Worm (Caenorhabditis elegans): ENCODE results near the gene T27A10.2.

DNA sequence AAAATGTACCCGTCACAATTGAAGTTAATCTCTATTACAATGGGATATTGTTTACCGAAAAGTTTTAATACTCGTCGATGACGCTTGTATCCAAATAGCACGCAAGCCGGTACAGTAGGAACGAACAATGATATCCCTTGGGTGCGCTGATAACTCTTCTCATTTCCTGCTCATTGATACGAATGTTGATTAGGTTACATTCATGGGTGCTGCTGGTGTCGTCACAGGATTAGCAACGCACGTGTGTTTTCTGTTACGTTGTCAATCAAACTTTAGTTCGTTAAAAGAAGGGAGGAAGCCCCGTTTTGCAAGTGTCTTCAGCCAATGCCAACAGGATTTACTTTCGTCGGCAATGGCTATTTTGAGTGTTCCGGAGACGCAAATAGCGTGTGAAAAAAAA is 2.3 kb upstream of the T27A10.2 start:
- TF ChIP-seq nhr-77 (tag; optimal IDR thresholded peaks at IDR 0.05) (no peak), mdl-1 (tag; optimal IDR thresholded peaks at IDR 0.05) (no peak), mml-1 (tag; optimal IDR thresholded peaks at IDR 0.05) (no peak), ztf-4 (tag; optimal IDR thresholded peaks at IDR 0.05) (no peak), lin-39 (tag; optimal IDR thresholded peaks at IDR 0.05) (no peak), nhr-28 (tag; optimal IDR thresholded peaks at IDR 0.05) (no peak), nhr-76 (tag; optimal IDR thresholded peaks at IDR 0.05) (no peak), nhr-237 (tag; optimal IDR thresholded peaks at IDR 0.05) (no peak), elt-1 (tag; optimal IDR thresholded peaks at IDR 0.05) (no peak), R02D3.7 (tag; optimal IDR thresholded peaks at IDR 0.05) (no peak), ceh-9 (tag; optimal IDR thresholded peaks at IDR 0.05) (no peak)
